Worm (Caenorhabditis elegans) whole organism, L1 larva: ENCODE measurements around the gene dhps-1.
A peak's percentile ranks its signal among the peaks of the same experiment; 100 is the strongest.

Experiments used
- dpl-1 ChIP-seq, 3 experiments: fragments of 150-350 bp in 2 of 3; sonication (generic microtip) in 1 of 3; optimal IDR thresholded peaks; 2 replicates each; lab custom pipeline; 2014 to 2017; ENCODE audit warnings: missing biosample characterization in 3 of 3, missing genetic modification characterization in 3 of 3, missing genetic modification reagents in 3 of 3
- egl-27 ChIP-seq, 2 experiments: fragments of 150-350 bp in 1 of 2; sonication (generic microtip); optimal IDR thresholded peaks; 3 replicates each; lab custom pipeline; 2017 to 2018; ENCODE audit warnings: missing biosample characterization in 2 of 2, missing genetic modification characterization in 2 of 2, missing genetic modification reagents in 2 of 2
- lin-13 ChIP-seq: fragments of 150-350 bp; optimal IDR thresholded peaks from 2 replicates; lab custom pipeline; 2014; ENCODE audit warnings: missing biosample characterization, missing genetic modification reagents, missing genetic modification characterization
- lin-15B ChIP-seq: fragments of 150-350 bp; sonication (generic microtip); optimal IDR thresholded peaks from 3 replicates; lab custom pipeline; 2014; ENCODE audit warnings: missing biosample characterization, missing genetic modification characterization
- lin-39 ChIP-seq: fragments of 150-350 bp; optimal IDR thresholded peaks from 2 replicates; lab custom pipeline; 2014; ENCODE audit warnings: missing biosample characterization, missing genetic modification reagents, missing genetic modification characterization
- nhr-11 ChIP-seq: fragments of 150-350 bp; optimal IDR thresholded peaks from 2 replicates; lab custom pipeline; 2014; ENCODE audit warnings: missing biosample characterization, missing genetic modification characterization
- nhr-20 ChIP-seq: sonication (generic microtip); optimal IDR thresholded peaks from 2 replicates; lab custom pipeline; 2016; ENCODE audit warnings: mild to moderate bottlenecking, missing genetic modification characterization, missing compliant biosample characterization
- snpc-4 ChIP-seq: fragments of 150-350 bp; optimal IDR thresholded peaks from 2 replicates; lab custom pipeline; 2014; ENCODE audit warnings: missing biosample characterization, missing genetic modification characterization
- unc-62 ChIP-seq: fragments of 150-350 bp; optimal IDR thresholded peaks from 2 replicates; lab custom pipeline; 2014; ENCODE audit warnings: missing biosample characterization, missing genetic modification reagents, missing genetic modification characterization

ce11 chrII:11960596-11961217 is 32.1 kb upstream of the dhps-1 start:
- TF ChIP-seq lin-13 (GFP tag; lab: Kevin White, UChicago) (no peak), dpl-1 (GFP tag; optimal IDR thresholded peaks at IDR 0.05; lab: Kevin White, UChicago) (peak; percentile 1 to 17 (median 3)), unc-62 (no peak), nhr-11 (tag; lab: Kevin White, UChicago) (no peak), snpc-4 (tag; lab: Kevin White, UChicago) (peak; percentile 30), nhr-20 (tag; lab: Kevin White, UChicago) (peak; percentile 56), egl-27 (tag; optimal IDR thresholded peaks at IDR 0.05; lab: Kevin White, UChicago) (no peak), lin-15B (tag; lab: Kevin White, UChicago) (peak; percentile 24), lin-39 (tag; lab: Kevin White, UChicago) (peak; percentile 22)
